Fruit fly (Drosophila melanogaster) whole organism, prepupa: ENCODE data around the gene CG32486.

Experiments used
- Blimp-1 ChIP-seq: fragments of 200-800 bp; sonication (Bioruptor generic); optimal IDR thresholded peaks from 3 replicates; lab custom pipeline; 2017; ENCODE audit warnings: missing biosample characterization, missing genetic modification characterization, mild to moderate bottlenecking, moderate library complexity, missing genetic modification reagents
- CG10631 ChIP-seq: fragments of 200-800 bp; sonication (Bioruptor generic); optimal IDR thresholded peaks from 2 replicates; lab custom pipeline; 2016; ENCODE audit warnings: missing biosample characterization, missing genetic modification characterization
- CG11294 ChIP-seq: fragments of 200-800 bp; sonication (Bioruptor generic); IDR thresholded peaks from 2 replicates; pipeline ENCODE4 v1.3.6; 2022; ENCODE audit warnings: missing biosample characterization, missing genetic modification characterization
- CG11762 ChIP-seq: fragments of 200-800 bp; sonication (Bioruptor generic); optimal IDR thresholded peaks from 3 replicates; lab custom pipeline; 2016; ENCODE audit warnings: missing biosample characterization, missing genetic modification characterization; ENCODE audit not compliant: insufficient read depth
- CG11902 ChIP-seq: fragments of 200-800 bp; sonication (Bioruptor generic); optimal IDR thresholded peaks from 3 replicates; lab custom pipeline; 2016; ENCODE audit warnings: missing biosample characterization, missing genetic modification characterization
- CG15336 ChIP-seq: fragments of 200-800 bp; sonication (Bioruptor generic); IDR thresholded peaks from 2 replicates; pipeline ENCODE4 v1.3.6; 2022; ENCODE audit warnings: missing biosample characterization, missing genetic modification characterization
- CG16779 ChIP-seq: fragments of 200-800 bp; sonication (Bioruptor generic); optimal IDR thresholded peaks from 3 replicates; lab custom pipeline; 2017; ENCODE audit warnings: missing biosample characterization, mild to moderate bottlenecking, missing genetic modification characterization
- CG3032 ChIP-seq: fragments of 200-800 bp; optimal IDR thresholded peaks from 2 replicates; lab custom pipeline; 2019; ENCODE audit warnings: missing biosample characterization, mild to moderate bottlenecking, missing genetic modification characterization, moderate library complexity
- CG31627 ChIP-seq: fragments of 200-800 bp; sonication (Bioruptor generic); optimal IDR thresholded peaks from 3 replicates; lab custom pipeline; 2016; ENCODE audit warnings: missing biosample characterization, missing genetic modification characterization
- CG32006 ChIP-seq: fragments of 200-800 bp; sonication (Bioruptor generic); optimal IDR thresholded peaks from 3 replicates; lab custom pipeline; 2017; ENCODE audit warnings: missing biosample characterization, mild to moderate bottlenecking, missing genetic modification characterization
- CG3919 ChIP-seq: fragments of 200-800 bp; sonication (Bioruptor generic); optimal IDR thresholded peaks from 3 replicates; lab custom pipeline; 2016; ENCODE audit warnings: missing biosample characterization, missing genetic modification characterization
- CG4318 ChIP-seq: fragments of 200-800 bp; sonication (Bioruptor generic); optimal IDR thresholded peaks from 3 replicates; lab custom pipeline; 2017; ENCODE audit warnings: missing biosample characterization, mild to moderate bottlenecking, missing genetic modification characterization
- CG6276 ChIP-seq: fragments of 200-800 bp; sonication (Bioruptor generic); optimal IDR thresholded peaks from 2 replicates; lab custom pipeline; 2017; ENCODE audit warnings: missing biosample characterization, mild to moderate bottlenecking, missing genetic modification characterization
- CG6854 ChIP-seq: fragments of 200-800 bp; sonication (Bioruptor generic); optimal IDR thresholded peaks from 2 replicates; lab custom pipeline; 2017; ENCODE audit warnings: missing biosample characterization, mild to moderate bottlenecking, missing genetic modification characterization
- CG7368 ChIP-seq: fragments of 200-800 bp; sonication (Bioruptor generic); optimal IDR thresholded peaks from 3 replicates; lab custom pipeline; 2016; ENCODE audit warnings: missing biosample characterization, missing genetic modification characterization
- CG8119 ChIP-seq: fragments of 200-800 bp; sonication (Bioruptor generic); IDR thresholded peaks from 3 replicates; pipeline ENCODE4 v1.3.6; 2022; ENCODE audit warnings: missing biosample characterization, missing genetic modification characterization
- CG8319 ChIP-seq: fragments of 200-800 bp; sonication (Bioruptor generic); optimal IDR thresholded peaks from 3 replicates; lab custom pipeline; 2016; ENCODE audit warnings: missing biosample characterization, missing genetic modification characterization
- Eip75B ChIP-seq: fragments of 200-800 bp; sonication (Bioruptor generic); optimal IDR thresholded peaks from 3 replicates; lab custom pipeline; 2016; ENCODE audit warnings: missing biosample characterization, missing genetic modification characterization
- Eip78C ChIP-seq: fragments of 200-800 bp; sonication (Bioruptor generic); peaks from one replicate; lab custom pipeline; 2016; ENCODE audit warnings: missing biosample characterization, missing genetic modification characterization
- Eip93F ChIP-seq: fragments of 200-800 bp; sonication (Bioruptor generic); optimal IDR thresholded peaks from 2 replicates; lab custom pipeline; 2016; ENCODE audit warnings: missing biosample characterization, mild to moderate bottlenecking, missing genetic modification characterization
- Ets96B ChIP-seq: fragments of 200-800 bp; optimal IDR thresholded peaks from 2 replicates; lab custom pipeline; 2019; ENCODE audit warnings: missing biosample characterization, mild to moderate bottlenecking, missing genetic modification characterization, moderate library complexity
- Gug ChIP-seq: fragments of 200-800 bp; sonication (Bioruptor generic); IDR thresholded peaks from 2 replicates; pipeline ENCODE4 v1.3.6; 2022; ENCODE audit warnings: missing biosample characterization, missing genetic modification characterization
- Hr39 ChIP-seq: fragments of 200-800 bp; sonication (Bioruptor generic); optimal IDR thresholded peaks from 2 replicates; lab custom pipeline; 2016; ENCODE audit warnings: missing biosample characterization, missing genetic modification characterization
- Hr4 ChIP-seq: fragments of 200-800 bp; sonication (Bioruptor generic); optimal IDR thresholded peaks from 3 replicates; lab custom pipeline; 2016; ENCODE audit warnings: missing biosample characterization, missing genetic modification characterization
- OdsH ChIP-seq: fragments of 200-800 bp; sonication (Bioruptor generic); optimal IDR thresholded peaks from 3 replicates; lab custom pipeline; 2016; ENCODE audit warnings: missing biosample characterization, missing genetic modification characterization
- Smox ChIP-seq: fragments of 200-800 bp; sonication (Bioruptor generic); optimal IDR thresholded peaks from 3 replicates; lab custom pipeline; 2016; ENCODE audit warnings: missing biosample characterization, missing genetic modification characterization
- Sox102F ChIP-seq: fragments of 200-800 bp; sonication (Bioruptor generic); optimal IDR thresholded peaks from 2 replicates; lab custom pipeline; 2016; ENCODE audit warnings: missing biosample characterization, mild to moderate bottlenecking, missing genetic modification characterization
- Sox14 ChIP-seq: fragments of 200-800 bp; sonication (Bioruptor generic); optimal IDR thresholded peaks from 3 replicates; lab custom pipeline; 2016; ENCODE audit warnings: missing biosample characterization, missing genetic modification characterization
- Sox15 ChIP-seq: fragments of 200-800 bp; sonication (Bioruptor generic); optimal IDR thresholded peaks from 3 replicates; lab custom pipeline; 2016; ENCODE audit warnings: missing biosample characterization, missing genetic modification characterization
- cyc ChIP-seq: fragments of 200-800 bp; sonication (Bioruptor generic); optimal IDR thresholded peaks from 3 replicates; lab custom pipeline; 2016; ENCODE audit warnings: missing biosample characterization, missing genetic modification characterization
- dac ChIP-seq: fragments of 200-800 bp; sonication (Bioruptor generic); optimal IDR thresholded peaks from 2 replicates; lab custom pipeline; 2017; ENCODE audit warnings: missing biosample characterization, mild to moderate bottlenecking, missing genetic modification characterization
- dsx ChIP-seq: fragments of 200-800 bp; optimal IDR thresholded peaks from 3 replicates; lab custom pipeline; 2019; ENCODE audit warnings: missing biosample characterization, mild to moderate bottlenecking, missing genetic modification characterization, moderate library complexity; ENCODE audit not compliant: poor library complexity, severe bottlenecking
- eg ChIP-seq: fragments of 200-800 bp; sonication (Bioruptor generic); IDR thresholded peaks from 3 replicates; pipeline ENCODE4 v1.3.6; 2022; ENCODE audit warnings: missing biosample characterization, missing genetic modification characterization
- esn ChIP-seq: fragments of 200-800 bp; sonication (Bioruptor generic); optimal IDR thresholded peaks from 2 replicates; lab custom pipeline; 2016; ENCODE audit warnings: missing biosample characterization, mild to moderate bottlenecking, missing genetic modification characterization, moderate library complexity
- fd59A ChIP-seq: fragments of 200-800 bp; sonication (Bioruptor generic); optimal IDR thresholded peaks from 2 replicates; lab custom pipeline; 2017; ENCODE audit warnings: missing biosample characterization, mild to moderate bottlenecking, missing genetic modification characterization, missing genetic modification reagents
- fd85E ChIP-seq: fragments of 200-800 bp; sonication (Bioruptor generic); optimal IDR thresholded peaks from 3 replicates; lab custom pipeline; 2016; ENCODE audit warnings: missing biosample characterization, missing genetic modification characterization
- fkh ChIP-seq: fragments of 200-800 bp; sonication (Bioruptor generic); optimal IDR thresholded peaks from 3 replicates; lab custom pipeline; 2017; ENCODE audit warnings: missing biosample characterization, mild to moderate bottlenecking, missing genetic modification characterization, moderate library complexity
- net ChIP-seq: fragments of 200-800 bp; sonication (Bioruptor generic); optimal IDR thresholded peaks from 3 replicates; lab custom pipeline; 2016; ENCODE audit warnings: missing biosample characterization, missing genetic modification characterization
- salr ChIP-seq, 2 experiments: fragments of 200-800 bp; sonication (Bioruptor generic); optimal IDR thresholded peaks; 3 replicates each; lab custom pipeline; 2016 to 2018; ENCODE audit warnings: missing biosample characterization in 2 of 2, missing genetic modification characterization in 2 of 2, mild to moderate bottlenecking in 1 of 2
- spab ChIP-seq: fragments of 200-800 bp; sonication (Bioruptor generic); optimal IDR thresholded peaks from 2 replicates; lab custom pipeline; 2017; ENCODE audit warnings: missing biosample characterization, mild to moderate bottlenecking, missing genetic modification characterization, missing genetic modification reagents
- ss ChIP-seq, 2 experiments: fragments of 200-800 bp; sonication (Bioruptor generic); optimal IDR thresholded peaks; 2 replicates in 1 of 2; 3 replicates in 1 of 2; lab custom pipeline; 2017 to 2018; ENCODE audit warnings: mild to moderate bottlenecking in 2 of 2, missing biosample characterization in 2 of 2, missing genetic modification characterization in 2 of 2, moderate library complexity in 1 of 2
- topi ChIP-seq: fragments of 200-800 bp; sonication (Bioruptor generic); optimal IDR thresholded peaks from 3 replicates; lab custom pipeline; 2016; ENCODE audit warnings: missing biosample characterization, missing genetic modification characterization
- vri ChIP-seq: fragments of 200-800 bp; sonication (Bioruptor generic); optimal IDR thresholded peaks from 3 replicates; lab custom pipeline; 2016; ENCODE audit warnings: missing biosample characterization, mild to moderate bottlenecking, missing genetic modification characterization

The CG32486 gene

DNA sequence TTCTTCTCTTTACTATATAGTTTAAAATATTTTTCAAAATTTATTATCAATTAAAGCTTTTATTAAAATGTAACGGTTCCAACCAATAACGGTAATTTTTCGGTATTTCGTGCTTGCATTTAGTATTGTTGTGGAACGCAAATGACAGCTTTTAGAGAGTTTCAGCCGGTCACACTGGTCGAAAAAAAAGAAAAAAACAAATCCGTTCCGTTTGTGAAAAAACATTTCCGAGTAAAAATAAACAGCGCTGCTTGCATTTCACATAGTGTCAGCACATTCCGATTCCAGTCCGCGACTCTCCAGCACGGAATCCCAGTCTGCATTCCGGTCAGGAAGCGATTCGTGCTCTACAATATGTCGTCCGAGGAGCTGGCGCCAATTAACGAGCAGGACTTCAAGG is 20.5 kb downstream of the CG32486 start, which contains the start of gene CG32485 (continued):
- no peak for TF ChIP-seq Smox (GFP tag; lab: Kevin White, UChicago)
- TF ChIP-seq CG8119 (GFP tag; lab: Robert Waterston, UW), result peak; percentile 58; the same call in 1 of the 3 replicates
- TF ChIP-seq fd85E (GFP tag; lab: Kevin White, UChicago), result no peak
- TF ChIP-seq CG15336 (GFP tag; lab: Robert Waterston, UW), result peak; percentile 38; the same call in 1 of the 2 replicates
- TF ChIP-seq CG32006 (GFP tag; lab: Kevin White, UChicago), result no peak
- no peak for TF ChIP-seq CG4318 (GFP tag; lab: Kevin White, UChicago)
- no peak for TF ChIP-seq Blimp-1 (GFP tag; lab: Kevin White, UChicago)
- TF ChIP-seq Gug, result no peak
- no peak for TF ChIP-seq Eip75B (GFP tag; lab: Kevin White, UChicago)
- TF ChIP-seq Sox14 (GFP tag; lab: Kevin White, UChicago), result no peak
- no peak for TF ChIP-seq Eip93F (GFP tag; lab: Kevin White, UChicago)
- peak; percentile 27 for TF ChIP-seq CG3032

DNA sequence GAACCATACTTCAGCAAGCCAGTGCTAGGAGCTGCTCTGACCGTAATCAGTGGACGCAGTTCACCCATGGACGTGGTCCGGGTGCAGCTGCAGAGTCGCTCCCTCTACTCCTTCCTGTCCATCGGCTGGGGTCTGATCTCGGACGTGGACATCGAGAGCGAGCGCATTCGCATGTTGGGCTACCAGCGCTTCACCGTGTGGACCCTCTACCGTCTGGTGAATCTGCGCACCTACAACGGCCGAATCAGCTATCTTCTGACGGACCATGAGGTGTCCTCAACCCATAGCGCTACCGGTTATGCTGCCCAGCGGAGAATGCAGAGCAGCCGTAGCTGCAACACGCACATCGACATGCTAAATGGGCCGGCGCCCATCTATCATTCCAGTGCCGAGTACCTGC is 22.0 kb downstream of the CG32486 start:
- TF ChIP-seq dac (GFP tag; lab: Kevin White, UChicago), result no peak
- TF ChIP-seq Hr39, result no peak
- no peak for TF ChIP-seq Sox15 (GFP tag; lab: Kevin White, UChicago)
- no peak for TF ChIP-seq cyc (GFP tag; lab: Kevin White, UChicago)
- no peak for TF ChIP-seq Eip93F (GFP tag; lab: Kevin White, UChicago)
- TF ChIP-seq Eip78C, result no peak
- no peak for TF ChIP-seq CG11294 (GFP tag; lab: Robert Waterston, UW)
- TF ChIP-seq CG8119 (GFP tag; lab: Robert Waterston, UW), result no peak
- TF ChIP-seq Gug, result no peak
- no peak for TF ChIP-seq vri
- no peak for TF ChIP-seq CG31627
- no peak for TF ChIP-seq esn (GFP tag; lab: Kevin White, UChicago)
- TF ChIP-seq CG11902 (GFP tag; lab: Kevin White, UChicago), result no peak
- TF ChIP-seq, all 60 proteins: peak for 0

- peak; percentile 98 for TF ChIP-seq CG15336 (GFP tag; lab: Robert Waterston, UW)
- peak; percentile 98 for TF ChIP-seq net (GFP tag; lab: Kevin White, UChicago)
- TF ChIP-seq Ets96B (tag; lab: Kevin White, UChicago), result peak; percentile 94
- peak; percentile 96 for TF ChIP-seq OdsH (GFP tag; lab: Kevin White, UChicago)
- TF ChIP-seq ss (GFP tag; optimal IDR thresholded peaks at IDR 0.05; lab: Kevin White, UChicago), result peak; percentile 97 to 98
- peak; percentile 95 for TF ChIP-seq Gug
- peak; percentile 95 for TF ChIP-seq Sox102F (GFP tag; lab: Kevin White, UChicago)
- TF ChIP-seq CG7368 (GFP tag; lab: Kevin White, UChicago), result peak; percentile 92
- peak; percentile 92 for TF ChIP-seq CG31627
- TF ChIP-seq dsx (GFP tag; lab: Kevin White, UChicago), result peak; percentile 95
- peak; percentile 97 for TF ChIP-seq CG3919
- TF ChIP-seq Eip78C, result peak; percentile 98
- peak; percentile 96 for TF ChIP-seq spab (GFP tag; lab: Kevin White, UChicago)
- peak; percentile 93 for TF ChIP-seq CG4318 (GFP tag; lab: Kevin White, UChicago)
- peak; percentile 92 for TF ChIP-seq CG6854
- peak; percentile 95 for TF ChIP-seq CG16779 (tag; lab: Kevin White, UChicago)
- TF ChIP-seq fkh (GFP tag; lab: Kevin White, UChicago), result peak; percentile 65
- TF ChIP-seq fd59A, result peak; percentile 94
- TF ChIP-seq CG11762 (GFP tag; lab: Kevin White, UChicago), result peak; percentile 95
- peak; percentile 95 for TF ChIP-seq topi
- TF ChIP-seq CG11294 (GFP tag; lab: Robert Waterston, UW), result peak; percentile 94
- TF ChIP-seq Hr4 (GFP tag; lab: Kevin White, UChicago), result peak; percentile 97
- TF ChIP-seq Hr39, result peak; percentile 92
- TF ChIP-seq CG8319 (GFP tag; lab: Kevin White, UChicago), result peak; percentile 93
- TF ChIP-seq CG10631, result peak; percentile 95
- TF ChIP-seq fd85E (GFP tag; lab: Kevin White, UChicago), result peak; percentile 84
- peak; percentile 99 for TF ChIP-seq eg (GFP tag; lab: Robert Waterston, UW)
- TF ChIP-seq Sox15 (GFP tag; lab: Kevin White, UChicago), result peak; percentile 91
- TF ChIP-seq CG8119 (GFP tag; lab: Robert Waterston, UW), result peak; percentile 98
- TF ChIP-seq Blimp-1 (GFP tag; lab: Kevin White, UChicago), result peak; percentile 87
- peak; percentile 98 for TF ChIP-seq CG6276 (GFP tag; lab: Kevin White, UChicago)
- peak; percentile 89 for TF ChIP-seq CG11902 (GFP tag; lab: Kevin White, UChicago)
- TF ChIP-seq salr (GFP tag; optimal IDR thresholded peaks at IDR 0.05; lab: Kevin White, UChicago), result peak; percentile 92 to 95
- TF ChIP-seq Eip93F (GFP tag; lab: Kevin White, UChicago), result peak; percentile 95
- peak; percentile 96 for TF ChIP-seq CG3032
Measured at dm6 chr3L:3046325-3047156, 24.1 kb downstream of the CG32486 start, which contains the start of the genes scramb2 and Sk2. Gene scramb2, minus strand, starts transcription at chr3L:3046812. Gene Sk2, plus strand, starts transcription at chr3L:3047087.
